Worm (Caenorhabditis elegans) whole organism, L4/young adult: ENCODE results near the gene C39B10.3.

Experiments
- W03F9.2 ChIP-seq: fragments of 150-350 bp; optimal IDR thresholded peaks from 2 replicates; lab custom pipeline; 2014; ENCODE audit warnings: missing biosample characterization, missing genetic modification characterization
- dao-5 ChIP-seq: sonication (generic microtip); optimal IDR thresholded peaks from 2 replicates; lab custom pipeline; 2016; ENCODE audit warnings: missing genotype, missing genetic modification characterization, moderate library complexity, missing compliant biosample characterization
- him-1 ChIP-seq: sonication (generic microtip); optimal IDR thresholded peaks from 2 replicates; lab custom pipeline; 2016; ENCODE audit warnings: missing genotype, missing genetic modification reagents, missing genetic modification characterization, missing compliant biosample characterization

The C39B10.3 gene

DNA sequence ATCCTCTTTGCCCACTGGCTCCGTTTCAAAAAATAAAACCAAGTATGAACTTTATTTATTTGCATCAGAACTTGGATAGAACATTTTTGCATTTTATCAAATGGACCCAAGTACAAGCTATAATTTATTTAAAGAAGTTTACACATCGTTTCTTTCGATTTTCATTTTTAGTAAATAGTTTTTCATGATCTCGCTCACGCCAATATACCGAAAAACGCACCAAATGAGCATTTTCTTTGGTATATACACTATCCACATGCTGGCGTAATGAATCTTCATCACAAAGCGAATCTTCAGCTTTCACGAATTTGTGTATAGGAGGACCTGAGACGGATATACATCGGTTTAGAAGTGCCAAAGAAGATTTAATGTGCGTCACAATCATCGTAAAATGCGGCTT is 32.6 kb downstream of the C39B10.3 start, which contains the start of gene C39B10.7:
TSS of gene C39B10.7 (plus strand) at position 301 of the 400 bp plus-strand sequence.
- no peak for TF ChIP-seq W03F9.2 (tag; lab: Kevin White, UChicago)
- no peak for TF ChIP-seq him-1
- TF ChIP-seq dao-5 (tag; lab: Kevin White, UChicago), result no peak

DNA sequence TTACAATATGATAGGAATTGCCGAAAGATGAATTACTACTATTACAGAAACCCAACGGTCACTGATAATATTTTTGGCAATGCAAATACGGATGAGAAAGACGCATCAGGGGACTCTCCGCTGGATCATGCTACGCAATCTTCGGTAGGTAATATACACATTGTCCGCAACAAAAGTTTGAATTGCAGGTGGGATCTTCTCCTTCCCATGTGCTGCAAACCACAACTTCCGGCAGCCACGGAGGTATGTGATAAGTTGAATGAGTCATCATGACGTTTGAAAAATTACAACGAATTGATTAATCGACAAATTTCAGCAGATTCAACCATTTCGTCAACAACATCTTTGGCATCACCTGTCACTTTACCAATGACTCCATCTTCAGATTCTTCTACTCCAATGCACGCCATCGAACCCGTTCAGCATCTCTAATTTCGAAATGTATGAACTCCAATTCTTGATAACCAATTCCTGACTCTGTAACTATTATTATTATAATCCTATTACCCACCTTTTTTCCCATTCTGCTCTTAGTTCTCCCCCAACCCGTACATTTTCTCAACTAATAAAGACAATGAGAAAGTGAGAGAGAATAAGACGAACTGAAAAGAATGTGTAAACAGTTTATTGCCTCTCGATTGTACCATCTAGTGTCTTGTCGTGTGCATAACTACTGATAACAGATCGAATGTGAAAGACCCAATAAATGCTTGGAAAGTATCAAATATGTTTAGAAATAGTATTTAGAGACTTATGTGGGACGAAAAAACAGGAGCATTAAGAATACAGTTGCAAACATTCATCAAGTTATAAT is 33.4 kb downstream of the C39B10.3 start:
- TF ChIP-seq him-1 (no peak), dao-5 (tag; lab: Kevin White, UChicago) (no peak), W03F9.2 (tag; lab: Kevin White, UChicago) (no peak)

DNA sequence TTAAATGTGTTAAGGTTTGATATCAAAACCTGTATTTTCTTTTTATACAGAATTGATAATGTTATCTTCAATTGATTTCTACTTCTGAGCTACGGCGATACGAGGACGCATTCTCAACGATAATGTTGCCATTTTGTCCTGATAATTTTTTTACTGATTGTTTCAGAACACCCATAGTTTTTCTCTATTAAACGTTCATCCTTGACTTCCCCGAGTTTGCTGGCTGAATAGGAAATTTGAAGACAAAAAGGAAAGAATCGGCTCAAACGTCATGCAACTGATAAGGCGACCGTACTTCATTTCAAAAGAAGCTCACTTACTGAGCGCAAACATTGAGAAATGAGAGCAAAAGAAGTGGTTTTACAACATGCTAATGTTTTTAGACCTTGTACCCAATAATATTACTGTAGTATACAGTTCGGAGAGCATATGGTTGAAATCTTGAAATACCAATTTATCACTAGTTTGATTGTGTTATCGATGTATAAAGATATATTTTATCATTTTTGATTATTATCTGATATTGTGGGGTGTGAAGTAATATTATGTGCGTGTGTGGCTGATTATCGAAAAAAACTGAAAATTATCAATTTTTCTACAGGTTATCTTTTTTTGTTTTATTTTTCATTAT is 35.3 kb downstream of the C39B10.3 start:
- TF ChIP-seq W03F9.2 (tag; lab: Kevin White, UChicago) (no peak), dao-5 (tag; lab: Kevin White, UChicago) (no peak), him-1 (no peak)

DNA sequence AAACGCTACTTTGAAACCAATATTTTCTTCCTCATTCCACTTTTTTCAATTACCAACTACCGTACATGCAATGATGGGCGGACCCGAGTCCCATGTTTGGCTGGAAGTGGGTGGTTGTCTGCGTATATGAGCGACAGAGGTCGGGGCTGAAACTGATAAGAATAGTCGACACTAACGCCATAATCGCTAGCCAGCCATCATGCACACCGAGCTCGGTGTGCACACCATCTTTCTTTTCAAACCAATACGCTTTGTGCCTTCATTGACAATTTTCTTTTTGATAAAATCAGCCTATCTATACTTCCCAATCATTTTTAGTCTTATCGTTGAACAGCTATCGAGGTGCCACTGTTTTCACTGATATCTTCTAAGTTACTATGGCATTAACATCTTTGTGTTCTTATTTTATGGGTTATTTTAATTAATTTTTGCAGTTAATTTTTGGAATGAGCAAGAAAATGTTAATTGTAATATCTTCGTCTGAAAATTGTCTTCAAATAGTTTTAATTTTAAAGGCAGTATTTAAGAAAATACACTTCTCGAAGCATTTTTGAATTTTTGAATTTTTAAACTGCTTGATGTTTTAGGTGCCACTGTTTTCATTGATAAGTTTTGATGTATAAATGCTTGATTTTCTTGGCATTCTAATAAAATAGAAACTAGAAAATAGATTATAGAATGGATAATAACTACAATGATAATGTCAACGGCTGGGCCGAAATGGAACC is 36.8 kb downstream of the C39B10.3 start, which contains the start of gene elt-2:
TSS of gene elt-2 (plus strand) at position 678 of the 728 bp plus-strand sequence.
- no peak for TF ChIP-seq dao-5 (tag; lab: Kevin White, UChicago)
- TF ChIP-seq him-1, result no peak
- TF ChIP-seq W03F9.2 (tag; lab: Kevin White, UChicago), result no peak

DNA sequence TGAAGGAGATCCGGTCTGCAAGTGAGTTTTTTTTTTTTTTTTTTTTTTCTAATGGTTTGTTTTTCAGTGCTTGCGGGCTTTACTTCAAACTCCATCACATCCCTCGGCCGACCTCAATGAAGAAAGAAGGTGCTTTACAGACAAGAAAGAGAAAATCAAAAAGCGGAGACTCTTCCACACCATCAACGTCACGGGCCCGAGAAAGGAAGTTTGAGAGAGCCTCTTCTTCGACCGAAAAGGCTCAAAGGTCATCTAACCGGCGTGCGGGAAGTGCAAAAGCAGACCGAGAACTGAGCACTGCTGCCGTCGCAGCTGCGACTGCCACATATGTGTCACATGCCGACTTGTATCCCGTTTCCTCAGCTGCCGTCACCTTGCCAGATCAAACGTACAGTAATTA is 38.3 kb downstream of the C39B10.3 start:
- TF ChIP-seq dao-5 (tag; lab: Kevin White, UChicago) (no peak), him-1 (no peak), W03F9.2 (tag; lab: Kevin White, UChicago) (no peak)

DNA sequence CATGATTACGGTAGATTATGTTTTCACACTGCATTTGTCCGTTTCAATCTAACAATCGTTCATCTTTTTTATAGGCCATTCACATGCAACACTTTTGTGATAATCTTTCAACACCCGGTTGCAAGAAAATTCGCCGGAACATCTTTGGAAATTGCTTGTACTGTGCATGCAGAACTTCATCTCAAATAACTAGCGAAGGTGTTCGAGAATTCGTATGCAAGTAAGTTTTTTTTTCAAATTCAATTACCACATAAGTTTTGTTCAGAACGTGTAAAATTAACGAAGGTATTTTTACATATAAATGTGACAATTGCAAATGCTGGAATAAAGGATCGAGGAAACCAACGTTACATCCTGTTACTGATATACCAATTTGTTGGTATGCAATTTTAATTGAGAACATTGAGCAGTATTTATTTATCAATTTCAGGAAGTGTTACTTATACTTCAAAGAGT is 41.4 kb downstream of the C39B10.3 start, which contains the start of gene C33D3.3:
TSS of gene C33D3.3 (plus strand) at position 51 of the 456 bp plus-strand sequence.
- no peak for TF ChIP-seq him-1
- TF ChIP-seq W03F9.2 (tag; lab: Kevin White, UChicago), result no peak
- no peak for TF ChIP-seq dao-5 (tag; lab: Kevin White, UChicago)

DNA sequence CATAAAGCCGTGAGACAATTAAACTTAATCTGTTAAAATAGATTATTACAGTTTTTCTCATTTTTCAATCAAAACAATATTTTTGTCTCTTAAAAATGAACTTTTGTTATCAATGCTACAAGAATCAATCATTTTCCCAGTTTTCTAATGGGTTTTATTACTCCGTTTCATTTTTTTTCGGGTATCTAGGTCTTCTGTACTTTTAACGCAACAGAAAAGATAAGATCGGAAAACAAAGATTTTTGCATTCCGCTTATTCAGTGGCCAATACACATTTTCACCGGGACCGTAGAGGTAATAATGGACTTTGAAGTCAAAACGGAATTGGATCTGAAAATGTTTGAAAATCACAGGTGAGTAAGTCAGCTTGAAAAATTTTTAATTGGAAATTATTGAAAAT is 44.8 kb downstream of the C39B10.3 start, which contains the start of gene C33D3.4:
TSS of gene C33D3.4 (plus strand) at position 301 of the 400 bp plus-strand sequence.
- no peak for TF ChIP-seq him-1
- TF ChIP-seq W03F9.2 (tag; lab: Kevin White, UChicago), result no peak
- no peak for TF ChIP-seq dao-5 (tag; lab: Kevin White, UChicago)

DNA sequence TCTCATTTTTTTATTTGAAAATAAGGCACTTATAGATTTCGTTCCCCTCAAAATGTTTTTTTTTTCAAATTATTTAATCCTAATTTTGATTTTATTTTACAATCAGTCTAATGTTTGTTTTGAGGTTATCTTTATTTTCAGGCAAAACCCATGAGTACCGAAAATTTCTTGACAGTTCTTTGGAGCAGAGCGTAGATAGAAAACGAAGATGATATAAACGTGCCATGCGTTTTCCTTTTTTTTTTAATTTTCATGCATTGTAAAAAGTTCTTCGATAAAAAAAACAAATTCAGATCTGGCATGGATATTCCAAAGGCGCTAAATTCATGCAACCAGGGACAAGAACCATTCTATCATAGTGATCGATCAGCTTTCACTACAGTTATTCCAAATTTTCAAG is 47.1 kb downstream of the C39B10.3 start, which contains the start of gene C33D3.5:
TSS of gene C33D3.5 (plus strand) at position 301 of the 400 bp plus-strand sequence.
- TF ChIP-seq W03F9.2 (tag; lab: Kevin White, UChicago), result no peak
- no peak for TF ChIP-seq dao-5 (tag; lab: Kevin White, UChicago)
- no peak for TF ChIP-seq him-1

DNA sequence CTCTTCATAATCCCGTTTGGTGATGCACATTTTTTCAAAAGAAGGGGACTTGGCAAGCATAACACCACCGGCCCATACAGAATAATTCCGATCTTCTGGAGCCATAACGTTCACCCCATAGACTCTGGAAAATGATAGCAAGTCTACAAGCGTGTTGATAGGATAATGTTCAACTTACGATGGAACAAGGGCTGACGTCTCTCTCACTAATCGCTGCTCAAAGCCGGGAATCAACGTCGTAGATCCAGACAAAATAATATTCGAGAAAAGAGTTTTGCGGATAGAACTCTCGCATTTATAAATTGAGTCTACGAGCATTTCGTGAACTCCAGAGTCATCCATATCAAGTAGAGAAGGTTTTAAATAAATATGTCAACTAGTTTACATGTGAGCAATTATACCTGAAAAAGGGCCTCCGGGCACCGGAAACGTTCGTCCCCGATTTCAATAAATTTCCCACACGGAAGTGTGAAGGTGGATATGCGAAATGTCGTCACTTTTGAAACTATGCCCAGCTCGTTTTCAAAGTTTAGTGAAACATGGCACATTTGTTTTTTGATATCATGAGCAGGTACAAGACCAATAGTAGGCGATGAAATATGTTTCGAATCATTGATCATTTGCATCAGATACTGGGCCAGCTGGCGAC is 48.1 kb downstream of the C39B10.3 start:
- no peak for TF ChIP-seq him-1
- TF ChIP-seq dao-5 (tag; lab: Kevin White, UChicago), result no peak
- TF ChIP-seq W03F9.2 (tag; lab: Kevin White, UChicago), result no peak
